Worm (Caenorhabditis elegans) whole organism, late embryonic: Measurements from ENCODE around the gene T07C4.3.

ENCODE experiments used
- C08G9.2 ChIP-seq: sonication (generic microtip); optimal IDR thresholded peaks from 2 replicates; lab custom pipeline; 2016; ENCODE audit warnings: mild to moderate bottlenecking, missing genetic modification characterization, moderate library complexity, missing compliant biosample characterization
- C38D4.7 ChIP-seq: fragments of 200-800 bp; sonication (Bioruptor generic); optimal IDR thresholded peaks from 2 replicates; lab custom pipeline; 2018; ENCODE audit warnings: mild to moderate bottlenecking, missing genetic modification characterization, moderate library complexity, missing compliant biosample characterization
- K02D7.2 ChIP-seq: sonication (generic microtip); optimal IDR thresholded peaks from 2 replicates; lab custom pipeline; 2017; ENCODE audit warnings: mild to moderate bottlenecking, missing genetic modification characterization, missing compliant biosample characterization
- Y22D7AL.16 ChIP-seq: sonication (generic microtip); optimal IDR thresholded peaks from 2 replicates; lab custom pipeline; 2016; ENCODE audit warnings: missing genetic modification characterization, missing compliant biosample characterization
- ahr-1 ChIP-seq: sonication (generic microtip); optimal IDR thresholded peaks from 2 replicates; lab custom pipeline; 2016; ENCODE audit warnings: missing genetic modification characterization, missing compliant biosample characterization
- ama-1 ChIP-seq: fragments of 150-350 bp; optimal IDR thresholded peaks from 2 replicates; lab custom pipeline; 2014
- ceh-18 ChIP-seq: sonication (generic microtip); optimal IDR thresholded peaks from 2 replicates; lab custom pipeline; 2016; ENCODE audit warnings: missing genetic modification characterization, missing compliant biosample characterization
- ceh-30 ChIP-seq: fragments of 150-350 bp; optimal IDR thresholded peaks from 2 replicates; lab custom pipeline; 2014; ENCODE audit warnings: missing biosample characterization, missing genetic modification characterization
- ceh-31 ChIP-seq: sonication (generic microtip); optimal IDR thresholded peaks from 2 replicates; lab custom pipeline; 2016; ENCODE audit warnings: missing genetic modification characterization, missing compliant biosample characterization
- ceh-34 ChIP-seq: sonication (generic microtip); optimal IDR thresholded peaks from 2 replicates; lab custom pipeline; 2016; ENCODE audit warnings: mild to moderate bottlenecking, missing genetic modification characterization, missing compliant biosample characterization
- ceh-45 ChIP-seq: fragments of 200-800 bp; sonication (Bioruptor generic); IDR thresholded peaks from 2 replicates; pipeline ENCODE4 v1.3.6; 2022; ENCODE audit warnings: missing genetic modification reagents, missing genetic modification characterization, missing compliant biosample characterization
- ceh-9 ChIP-seq: sonication (generic microtip); optimal IDR thresholded peaks from 2 replicates; lab custom pipeline; 2016; ENCODE audit warnings: mild to moderate bottlenecking, missing genetic modification characterization, inconsistent platforms, missing compliant biosample characterization
- che-1 ChIP-seq: sonication (generic microtip); optimal IDR thresholded peaks from 2 replicates; lab custom pipeline; 2016; ENCODE audit warnings: mild to moderate bottlenecking, missing genetic modification characterization, missing compliant biosample characterization
- dve-1 ChIP-seq: sonication (generic microtip); optimal IDR thresholded peaks from 2 replicates; lab custom pipeline; 2017; ENCODE audit warnings: antibody characterized with exemption, mild to moderate bottlenecking, missing genetic modification characterization, missing compliant biosample characterization
- elt-2 ChIP-seq: sonication (generic microtip); optimal IDR thresholded peaks from 2 replicates; lab custom pipeline; 2016; ENCODE audit warnings: missing genetic modification reagents, missing genetic modification characterization, missing compliant biosample characterization
- ets-4 ChIP-seq: sonication (generic microtip); optimal IDR thresholded peaks from 2 replicates; lab custom pipeline; 2016; ENCODE audit warnings: missing genetic modification characterization, missing compliant biosample characterization
- eyg-1 ChIP-seq: sonication (generic microtip); optimal IDR thresholded peaks from 2 replicates; lab custom pipeline; 2016; ENCODE audit warnings: missing genotype, missing genetic modification characterization, missing compliant biosample characterization
- fkh-10 ChIP-seq: fragments of 150-350 bp; optimal IDR thresholded peaks from 2 replicates; lab custom pipeline; 2014; ENCODE audit warnings: missing biosample characterization, missing genetic modification reagents, missing genetic modification characterization
- gmeb-2 ChIP-seq: sonication (generic microtip); optimal IDR thresholded peaks from 2 replicates; lab custom pipeline; 2016; ENCODE audit warnings: missing genetic modification characterization, inconsistent platforms, missing compliant biosample characterization
- hlh-13 ChIP-seq: fragments of 200-800 bp; sonication (Bioruptor generic); optimal IDR thresholded peaks from 2 replicates; lab custom pipeline; 2018; ENCODE audit warnings: mild to moderate bottlenecking, missing genetic modification characterization, missing compliant biosample characterization
- hlh-15 ChIP-seq: sonication (generic microtip); optimal IDR thresholded peaks from 2 replicates; lab custom pipeline; 2016; ENCODE audit warnings: missing genetic modification characterization, missing compliant biosample characterization
- hlh-30 ChIP-seq: sonication (generic microtip); optimal IDR thresholded peaks from 2 replicates; lab custom pipeline; 2017; ENCODE audit warnings: antibody characterized with exemption, missing genetic modification characterization, missing compliant biosample characterization; ENCODE audit not compliant: insufficient read depth
- hlh-6 ChIP-seq: sonication (generic microtip); optimal IDR thresholded peaks from 2 replicates; lab custom pipeline; 2016; ENCODE audit warnings: missing genotype, missing genetic modification characterization, missing compliant biosample characterization
- hlh-8 ChIP-seq: sonication (generic microtip); optimal IDR thresholded peaks from 2 replicates; lab custom pipeline; 2016; ENCODE audit warnings: missing genotype, missing genetic modification characterization, missing compliant biosample characterization
- madf-2 ChIP-seq: sonication (generic microtip); optimal IDR thresholded peaks from 2 replicates; lab custom pipeline; 2017; ENCODE audit warnings: missing genetic modification characterization, missing compliant biosample characterization
- mec-3 ChIP-seq: sonication (generic microtip); optimal IDR thresholded peaks from 2 replicates; lab custom pipeline; 2016; ENCODE audit warnings: borderline replicate concordance, missing genetic modification characterization, missing compliant biosample characterization
- npax-4 ChIP-seq: sonication (generic microtip); optimal IDR thresholded peaks from 2 replicates; lab custom pipeline; 2016; ENCODE audit warnings: missing genetic modification characterization, missing compliant biosample characterization
- odd-2 ChIP-seq: sonication (generic microtip); optimal IDR thresholded peaks from 2 replicates; lab custom pipeline; 2017; ENCODE audit warnings: antibody characterized with exemption, mild to moderate bottlenecking, missing genetic modification characterization, missing compliant biosample characterization
- pag-3 ChIP-seq: sonication (generic microtip); optimal IDR thresholded peaks from 2 replicates; lab custom pipeline; 2016; ENCODE audit warnings: missing compliant biosample characterization, missing genetic modification characterization, borderline replicate concordance
- pat-9 ChIP-seq: fragments of 200-800 bp; sonication (Bioruptor generic); optimal IDR thresholded peaks from 2 replicates; lab custom pipeline; 2018; ENCODE audit warnings: mild to moderate bottlenecking, missing genetic modification characterization, moderate library complexity, missing compliant biosample characterization
- pqm-1 ChIP-seq: sonication (generic microtip); optimal IDR thresholded peaks from 2 replicates; lab custom pipeline; 2016; ENCODE audit warnings: missing genetic modification characterization, missing compliant biosample characterization
- rnt-1 ChIP-seq: sonication (generic microtip); optimal IDR thresholded peaks from 2 replicates; lab custom pipeline; 2016; ENCODE audit warnings: missing genetic modification characterization, missing compliant biosample characterization
- sdc-2 ChIP-seq: sonication (generic microtip); optimal IDR thresholded peaks from 2 replicates; lab custom pipeline; 2016; ENCODE audit warnings: missing genotype, missing genetic modification characterization, missing compliant biosample characterization
- tbx-2 ChIP-seq: sonication (generic microtip); optimal IDR thresholded peaks from 2 replicates; lab custom pipeline; 2016; ENCODE audit warnings: missing genetic modification characterization, missing compliant biosample characterization
- ttx-3 ChIP-seq: sonication (generic microtip); optimal IDR thresholded peaks from 2 replicates; lab custom pipeline; 2016; ENCODE audit warnings: missing genetic modification reagents, missing genetic modification characterization, missing compliant biosample characterization
- unc-3 ChIP-seq, 2 experiments: fragments of 200-800 bp in 1 of 2; sonication (Bioruptor generic) in 1 of 2; sonication (generic microtip) in 1 of 2; conservative IDR thresholded peaks in 1 of 2; optimal IDR thresholded peaks in 1 of 2; 2 replicates each; pipeline versions ENCODE4 v1.3.6 to Lab custom; 2016 to 2022; ENCODE audit warnings: missing compliant biosample characterization in 2 of 2, missing genetic modification characterization in 2 of 2, missing genetic modification reagents in 1 of 2
- unc-42 ChIP-seq: sonication (generic microtip); optimal IDR thresholded peaks from 2 replicates; lab custom pipeline; 2016; ENCODE audit warnings: missing genotype, missing genetic modification characterization, missing compliant biosample characterization
- unc-86 ChIP-seq: sonication (generic microtip); optimal IDR thresholded peaks from 2 replicates; lab custom pipeline; 2016; ENCODE audit warnings: missing genetic modification characterization, missing compliant biosample characterization
- zip-5 ChIP-seq: sonication (generic microtip); optimal IDR thresholded peaks from 2 replicates; lab custom pipeline; 2016; ENCODE audit warnings: missing genetic modification characterization, missing compliant biosample characterization
- ztf-16 ChIP-seq: sonication (generic microtip); optimal IDR thresholded peaks from 2 replicates; lab custom pipeline; 2017; ENCODE audit warnings: missing genetic modification characterization, missing compliant biosample characterization

The T07C4.3 gene

ce11 chrIII:10329811-10330210 is 22.1 kb upstream of the T07C4.3 start:
- TF ChIP-seq ceh-45 (GFP tag; lab: Robert Waterston, UW) (no peak), elt-2 (tag; lab: Kevin White, UChicago) (peak; percentile 52), mec-3 (tag; lab: Kevin White, UChicago) (no peak)

- TF ChIP-seq pag-3 (tag; lab: Kevin White, UChicago) (no peak), madf-2 (tag; lab: Kevin White, UChicago) (no peak), sdc-2 (tag; lab: Kevin White, UChicago) (no peak), ceh-34 (tag; lab: Kevin White, UChicago) (no peak)
- TF ChIP-seq, all 69 proteins: peak for 0
Observed at ce11 chrIII:10330372-10331062, 21.4 kb upstream of the T07C4.3 start, which contains the start of gene nex-2. Gene nex-2 (minus strand): TSS chrIII:10330422.

DNA sequence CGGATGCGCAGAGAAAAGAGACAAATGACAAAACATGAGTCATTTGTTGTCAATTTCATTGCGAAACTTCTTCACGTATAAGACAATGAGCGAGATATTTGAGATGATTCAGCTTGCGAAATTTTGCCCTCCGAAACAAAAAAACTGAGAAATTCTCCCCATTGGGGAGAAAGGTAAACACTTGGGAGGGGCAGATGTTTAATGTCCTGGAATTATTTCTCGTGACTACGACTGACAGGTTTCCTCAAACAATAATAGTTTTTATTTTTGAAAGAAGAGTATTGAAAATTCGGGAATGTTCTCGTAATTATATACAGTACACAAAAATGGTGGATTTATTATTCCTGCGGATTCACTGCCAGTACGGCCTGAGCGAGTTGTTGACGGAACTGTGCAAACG is 20.7 kb upstream of the T07C4.3 start:
- TF ChIP-seq elt-2 (tag; lab: Kevin White, UChicago) (no peak), ama-1 (lab: Kevin White, UChicago) (no peak), zip-5 (no peak), unc-3 (GFP tag; conservative IDR thresholded peaks at IDR 0.05; lab: Robert Waterston, UW) (no peak), unc-3 (tag; optimal IDR thresholded peaks at IDR 0.05; lab: Kevin White, UChicago) (no peak), ceh-18 (no peak), ceh-31 (tag; lab: Kevin White, UChicago) (no peak), K02D7.2 (tag; lab: Kevin White, UChicago) (no peak), che-1 (no peak), ahr-1 (tag; lab: Kevin White, UChicago) (no peak), rnt-1 (tag; lab: Kevin White, UChicago) (no peak), pat-9 (tag; lab: Kevin White, UChicago) (no peak), ceh-30 (tag; lab: Kevin White, UChicago) (no peak), hlh-13 (GFP tag; lab: Kevin White, UChicago) (no peak), ttx-3 (tag; lab: Kevin White, UChicago) (no peak), npax-4 (tag; lab: Kevin White, UChicago) (no peak), hlh-15 (tag; lab: Kevin White, UChicago) (no peak), pqm-1 (tag; lab: Kevin White, UChicago) (no peak), ceh-9 (tag; lab: Kevin White, UChicago) (no peak), gmeb-2 (no peak), eyg-1 (tag; lab: Kevin White, UChicago) (no peak)
- TF ChIP-seq, all 69 proteins: peak for 0

ce11 chrIII:10332560-10332959 is 19.4 kb upstream of the T07C4.3 start, which contains the start of gene T07C4.12:
Gene T07C4.12 (minus strand): TSS chrIII:10332660.
- TF ChIP-seq ceh-9 (tag; lab: Kevin White, UChicago) (no peak), rnt-1 (tag; lab: Kevin White, UChicago) (no peak), ceh-45 (GFP tag; lab: Robert Waterston, UW) (no peak), odd-2 (tag; lab: Kevin White, UChicago) (no peak), tbx-2 (tag; lab: Kevin White, UChicago) (no peak)

ce11 chrIII:10333961-10334542 is 17.9 kb upstream of the T07C4.3 start, which contains the start of the genes jmjd-4 and mev-1:
Gene jmjd-4 (minus strand): TSS chrIII:10334018.
Gene mev-1 (plus strand): TSS chrIII:10334277.
- TF ChIP-seq fkh-10 (GFP tag; lab: Kevin White, UChicago) (no peak), elt-2 (tag; lab: Kevin White, UChicago) (peak; percentile 60), hlh-8 (no peak), unc-3 (GFP tag; conservative IDR thresholded peaks at IDR 0.05; lab: Robert Waterston, UW) (peak; percentile 41; the same call in 1 of the 2 replicates), unc-3 (tag; optimal IDR thresholded peaks at IDR 0.05; lab: Kevin White, UChicago) (no peak), ztf-16 (tag; lab: Kevin White, UChicago) (no peak), che-1 (peak; percentile 33), ceh-18 (peak; percentile 70), unc-42 (tag; lab: Kevin White, UChicago) (peak; percentile 31), hlh-6 (tag; lab: Kevin White, UChicago) (no peak), ttx-3 (tag; lab: Kevin White, UChicago) (no peak), ahr-1 (tag; lab: Kevin White, UChicago) (peak; percentile 24), Y22D7AL.16 (no peak), ets-4 (no peak), ceh-30 (tag; lab: Kevin White, UChicago) (peak; percentile 36), unc-86 (peak; percentile 57), ceh-31 (tag; lab: Kevin White, UChicago) (peak; percentile 56), rnt-1 (tag; lab: Kevin White, UChicago) (peak; percentile 58), gmeb-2 (no peak), C08G9.2 (tag; lab: Kevin White, UChicago) (peak; percentile 9), ceh-34 (tag; lab: Kevin White, UChicago) (peak; percentile 18), hlh-30 (tag; lab: Kevin White, UChicago) (no peak), C38D4.7 (peak; percentile 13), dve-1 (peak; percentile 36)
